Worm (Caenorhabditis elegans): ENCODE measurements around the gene H04M03.3.

H04M03.3 gene

ce11 chrIV:5891265-5891664, at the start of gene H04M03.3:
Gene H04M03.3 (plus strand): TSS chrIV:5891565.
- TF ChIP-seq tab-1 (GFP tag; IDR thresholded peaks at IDR 0.05) (no peak), flt-1 (GFP tag; IDR thresholded peaks at IDR 0.05) (no peak), klf-2 (GFP tag; conservative IDR thresholded peaks at IDR 0.05) (no peak), ztf-29 (GFP tag; IDR thresholded peaks at IDR 0.05) (no peak), ref-1 (GFP tag; conservative IDR thresholded peaks at IDR 0.05) (no peak), ztf-23 (GFP tag; IDR thresholded peaks at IDR 0.05) (no peak), med-1 (GFP tag; optimal IDR thresholded peaks at IDR 0.05; ENCODE audit: insufficient read depth) (no peak)

DNA sequence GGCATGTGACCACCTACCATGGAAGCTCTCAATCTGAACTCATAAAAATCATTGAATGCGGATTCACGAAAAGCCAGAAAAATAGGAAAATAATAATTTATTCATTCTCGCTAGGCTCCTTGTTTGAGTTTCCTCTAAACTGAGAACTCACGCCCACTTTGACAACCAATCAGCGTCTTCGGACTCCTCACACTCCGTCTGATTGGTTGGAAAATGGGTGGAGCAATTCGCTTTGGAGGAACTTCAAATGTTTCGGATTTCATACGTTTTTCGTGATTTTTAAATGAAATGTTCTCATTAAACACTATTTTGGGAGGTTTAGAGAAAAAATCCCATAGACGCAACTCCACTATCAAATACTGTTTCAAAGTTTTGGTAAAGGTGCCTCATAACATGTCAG, 48.5 kb upstream of the H04M03.3 start:
- TF ChIP-seq ztf-23 (GFP tag; IDR thresholded peaks at IDR 0.05) (no peak), klf-2 (GFP tag; conservative IDR thresholded peaks at IDR 0.05) (no peak), tab-1 (GFP tag; IDR thresholded peaks at IDR 0.05) (no peak), ref-1 (GFP tag; conservative IDR thresholded peaks at IDR 0.05) (no peak), cog-1 (tag; optimal IDR thresholded peaks at IDR 0.05) (no peak)

ce11 chrIV:5846269-5846668, 45.1 kb upstream of the H04M03.3 start, which contains the start of gene sams-4:
Gene sams-4 (minus strand): TSS chrIV:5846369.
- TF ChIP-seq flt-1 (GFP tag; IDR thresholded peaks at IDR 0.05), result no peak
- no peak for TF ChIP-seq klf-2 (GFP tag; conservative IDR thresholded peaks at IDR 0.05)
- no peak for TF ChIP-seq med-1 (GFP tag; optimal IDR thresholded peaks at IDR 0.05; ENCODE audit: insufficient read depth)
- TF ChIP-seq ref-1 (GFP tag; conservative IDR thresholded peaks at IDR 0.05), result no peak
- no peak for TF ChIP-seq cog-1 (tag; optimal IDR thresholded peaks at IDR 0.05)
- no peak for TF ChIP-seq ztf-23 (GFP tag; IDR thresholded peaks at IDR 0.05)
- TF ChIP-seq ztf-29 (GFP tag; IDR thresholded peaks at IDR 0.05), result no peak
- no peak for TF ChIP-seq tab-1 (GFP tag; IDR thresholded peaks at IDR 0.05)
- no peak for TF ChIP-seq T22C8.4 (GFP tag; IDR thresholded peaks at IDR 0.05)

- no peak for TF ChIP-seq ref-1 (GFP tag; conservative IDR thresholded peaks at IDR 0.05)
- TF ChIP-seq tab-1 (GFP tag; IDR thresholded peaks at IDR 0.05), result no peak
Measured at ce11 chrIV:5847986-5848707, 43.2 kb upstream of the H04M03.3 start, which contains the start of gene sams-3. Gene sams-3 (plus strand): TSS chrIV:5848657.

DNA sequence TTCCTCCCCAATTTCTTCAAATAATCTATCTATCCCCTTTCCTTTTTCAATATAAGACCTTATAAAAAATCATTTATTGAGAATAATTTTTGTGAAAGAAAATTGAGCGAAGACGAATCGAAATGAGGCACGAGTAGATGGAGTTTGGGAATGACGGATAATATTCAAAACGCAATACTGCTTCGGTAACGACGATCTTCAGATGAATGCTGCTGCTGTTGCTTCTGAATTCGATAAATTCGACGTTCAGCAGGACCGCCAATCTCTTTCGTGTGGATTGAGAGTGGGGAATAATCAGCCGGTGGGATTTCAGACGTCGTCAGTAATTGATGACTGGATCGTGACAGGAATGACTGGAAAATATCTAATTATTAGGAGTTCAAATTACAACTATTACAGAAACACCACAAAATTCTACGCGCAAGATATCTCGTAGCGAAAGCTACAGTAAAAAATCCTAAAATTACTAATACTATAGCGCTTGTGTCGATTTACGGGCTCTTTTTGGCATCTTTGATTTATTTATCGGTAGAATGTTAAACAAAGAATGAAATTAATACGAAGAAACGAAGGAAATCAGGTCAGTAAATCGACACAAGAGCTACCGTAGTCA, 40.5 kb upstream of the H04M03.3 start:
- TF ChIP-seq T22C8.4 (GFP tag; IDR thresholded peaks at IDR 0.05) (no peak), klf-2 (GFP tag; conservative IDR thresholded peaks at IDR 0.05) (no peak), med-1 (GFP tag; optimal IDR thresholded peaks at IDR 0.05; ENCODE audit: insufficient read depth) (no peak), flt-1 (GFP tag; IDR thresholded peaks at IDR 0.05) (no peak), tab-1 (GFP tag; IDR thresholded peaks at IDR 0.05) (no peak), cog-1 (tag; optimal IDR thresholded peaks at IDR 0.05) (no peak), ztf-23 (GFP tag; IDR thresholded peaks at IDR 0.05) (no peak), ref-1 (GFP tag; conservative IDR thresholded peaks at IDR 0.05) (no peak), ztf-29 (GFP tag; IDR thresholded peaks at IDR 0.05) (no peak)

- TF ChIP-seq ztf-23 (GFP tag; IDR thresholded peaks at IDR 0.05) (no peak), ref-1 (GFP tag; conservative IDR thresholded peaks at IDR 0.05) (no peak), med-1 (GFP tag; optimal IDR thresholded peaks at IDR 0.05; ENCODE audit: insufficient read depth) (no peak), T22C8.4 (GFP tag; IDR thresholded peaks at IDR 0.05) (no peak), ztf-29 (GFP tag; IDR thresholded peaks at IDR 0.05) (no peak), cog-1 (tag; optimal IDR thresholded peaks at IDR 0.05) (no peak), flt-1 (GFP tag; IDR thresholded peaks at IDR 0.05) (no peak), klf-2 (GFP tag; conservative IDR thresholded peaks at IDR 0.05) (no peak), tab-1 (GFP tag; IDR thresholded peaks at IDR 0.05) (no peak)
Measured at ce11 chrIV:5855608-5856007, 35.8 kb upstream of the H04M03.3 start.

DNA sequence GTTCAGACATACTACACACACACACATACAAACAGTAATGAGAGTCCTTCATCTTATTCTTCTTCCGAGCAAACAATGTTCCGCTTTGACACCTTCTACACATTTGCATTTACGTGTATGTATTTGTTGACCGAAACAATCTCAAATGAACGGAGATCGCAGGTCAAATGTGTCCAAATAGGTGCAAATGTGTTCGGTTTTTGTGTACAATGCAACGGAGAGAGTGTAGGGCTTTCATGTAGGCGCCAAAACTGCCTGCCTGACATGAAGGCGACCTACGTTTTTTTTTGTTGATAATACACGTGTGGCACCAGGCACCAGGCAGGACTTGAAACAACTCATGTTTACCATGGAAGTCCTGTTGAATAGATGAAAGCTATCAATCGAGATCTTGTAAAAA, 34.4 kb upstream of the H04M03.3 start:
- TF ChIP-seq cog-1 (tag; optimal IDR thresholded peaks at IDR 0.05) (no peak), ztf-29 (GFP tag; IDR thresholded peaks at IDR 0.05) (no peak), ref-1 (GFP tag; conservative IDR thresholded peaks at IDR 0.05) (no peak), tab-1 (GFP tag; IDR thresholded peaks at IDR 0.05) (no peak), T22C8.4 (GFP tag; IDR thresholded peaks at IDR 0.05) (no peak), med-1 (GFP tag; optimal IDR thresholded peaks at IDR 0.05; ENCODE audit: insufficient read depth) (no peak), flt-1 (GFP tag; IDR thresholded peaks at IDR 0.05) (no peak), klf-2 (GFP tag; conservative IDR thresholded peaks at IDR 0.05) (no peak), ztf-23 (GFP tag; IDR thresholded peaks at IDR 0.05) (no peak)

- TF ChIP-seq T22C8.4 (GFP tag; IDR thresholded peaks at IDR 0.05) (no peak), cog-1 (tag; optimal IDR thresholded peaks at IDR 0.05) (no peak), ztf-29 (GFP tag; IDR thresholded peaks at IDR 0.05) (no peak), tab-1 (GFP tag; IDR thresholded peaks at IDR 0.05) (no peak), ref-1 (GFP tag; conservative IDR thresholded peaks at IDR 0.05) (no peak), klf-2 (GFP tag; conservative IDR thresholded peaks at IDR 0.05) (no peak), ztf-23 (GFP tag; IDR thresholded peaks at IDR 0.05) (no peak), med-1 (GFP tag; optimal IDR thresholded peaks at IDR 0.05; ENCODE audit: insufficient read depth) (no peak), flt-1 (GFP tag; IDR thresholded peaks at IDR 0.05) (no peak)
Measured at ce11 chrIV:5858212-5858611, 33.2 kb upstream of the H04M03.3 start.

DNA sequence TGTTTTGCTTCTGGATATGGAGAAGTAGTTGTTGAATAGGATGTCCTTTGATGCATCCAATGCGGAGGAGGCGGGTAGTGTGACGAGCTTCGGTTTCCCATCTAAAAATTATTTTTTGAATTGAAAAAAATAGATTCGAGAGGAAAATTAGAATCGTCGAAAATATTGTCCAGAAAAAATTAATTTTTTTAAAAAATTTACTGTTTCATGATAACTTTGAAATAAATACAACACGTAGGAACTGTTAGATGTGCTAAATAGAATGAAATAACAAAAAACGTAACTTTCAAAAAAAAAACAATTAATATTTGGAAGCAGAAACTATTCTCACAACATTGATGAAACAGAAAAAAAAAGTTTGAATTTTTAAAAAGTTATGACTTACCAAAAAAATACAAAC, 31.5 kb upstream of the H04M03.3 start, which contains the start of gene C06E7.4:
Gene C06E7.4 (minus strand): TSS at position 101 of the 400 bp plus-strand sequence.
- no peak for TF ChIP-seq ref-1 (GFP tag; conservative IDR thresholded peaks at IDR 0.05)
- TF ChIP-seq klf-2 (GFP tag; conservative IDR thresholded peaks at IDR 0.05), result no peak
- no peak for TF ChIP-seq ztf-23 (GFP tag; IDR thresholded peaks at IDR 0.05)
- no peak for TF ChIP-seq tab-1 (GFP tag; IDR thresholded peaks at IDR 0.05)

- TF ChIP-seq med-1 (GFP tag; optimal IDR thresholded peaks at IDR 0.05; ENCODE audit: insufficient read depth) (no peak), ztf-23 (GFP tag; IDR thresholded peaks at IDR 0.05) (no peak), flt-1 (GFP tag; IDR thresholded peaks at IDR 0.05) (no peak; the same call in 1 of the 2 replicates), ref-1 (GFP tag; conservative IDR thresholded peaks at IDR 0.05) (no peak), ztf-29 (GFP tag; IDR thresholded peaks at IDR 0.05) (no peak), T22C8.4 (GFP tag; IDR thresholded peaks at IDR 0.05) (no peak), tab-1 (GFP tag; IDR thresholded peaks at IDR 0.05) (no peak), klf-2 (GFP tag; conservative IDR thresholded peaks at IDR 0.05) (no peak), cog-1 (tag; optimal IDR thresholded peaks at IDR 0.05) (no peak)
Measured at ce11 chrIV:5860762-5861161, 30.6 kb upstream of the H04M03.3 start.

Measured in whole organism, midembryonic.